Worm (Caenorhabditis elegans): Measurements from ENCODE around the gene pph-2.

DNA sequence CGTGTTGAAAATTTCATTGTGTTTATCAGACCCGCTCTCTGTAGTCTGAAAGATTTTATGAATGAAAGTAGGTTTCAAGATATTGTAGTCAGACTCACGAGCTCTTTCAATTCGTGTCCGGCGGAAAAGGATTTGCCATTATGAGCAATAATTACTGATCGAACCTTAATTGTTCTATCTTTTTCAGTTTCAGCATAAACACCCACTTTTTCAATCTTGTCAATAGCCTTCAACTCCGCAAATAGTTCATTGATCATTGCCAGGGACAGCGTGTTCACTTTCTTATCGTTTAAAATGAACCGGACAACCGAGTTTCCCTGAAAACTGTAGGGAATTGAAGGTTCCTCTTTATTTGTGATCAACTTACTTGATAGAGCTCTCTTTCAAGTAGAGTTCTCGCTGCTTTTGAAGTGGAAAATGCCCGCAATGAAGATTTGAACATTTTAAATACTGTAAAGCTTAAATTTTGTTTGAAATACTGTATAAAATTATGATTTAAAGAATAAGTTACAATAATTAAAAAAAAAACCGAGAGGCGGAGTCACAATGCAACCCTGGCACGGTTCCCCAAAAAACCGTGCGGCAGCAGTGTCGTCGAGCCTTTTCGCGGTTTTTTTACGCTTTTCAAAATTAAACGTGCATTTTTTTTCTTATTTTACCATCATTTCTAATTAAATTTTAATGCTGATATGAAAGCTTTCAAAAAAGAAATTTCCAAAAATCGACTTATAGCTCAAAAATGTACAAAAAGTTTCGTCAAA lies 21.5 kb downstream of the pph-2 start, which contains the start of gene ech-2:
- TF ChIP-seq dao-5 (tag; optimal IDR thresholded peaks at IDR 0.05) (no peak), W03F9.2 (tag; optimal IDR thresholded peaks at IDR 0.05) (peak; percentile 26)
